Fruit fly (Drosophila melanogaster) S2 (cell line): ENCODE data around the gene eg.

Experiments
- CG8478 ChIP-seq: fragments of >200 bp; optimal IDR thresholded peaks from 2 replicates; lab custom pipeline; 2018
- CTCF ChIP-seq, 2 experiments: fragments of >200 bp; optimal IDR thresholded peaks; 2 replicates each; lab custom pipeline; 2018

dm6 chr3L:21842286-21842685, 33.8 kb downstream of the eg start, which contains the start of gene CG14563:
- no peak for TF ChIP-seq CG8478
- no peak for TF ChIP-seq CTCF (optimal IDR thresholded peaks at IDR 0.05; lab: Kevin White, UChicago)
